Fruit fly (Drosophila melanogaster) whole organism, embryonic: ENCODE measurements around the gene CG12448.
A peak's percentile ranks its signal among the peaks of the same experiment; 100 is the strongest.

Source experiments
- Adf1 ChIP-seq: fragments of 200-800 bp; sonication (Bioruptor generic); IDR thresholded peaks from 2 replicates; pipeline ENCODE4 v1.3.6; 2022; ENCODE audit warnings: missing biosample characterization, missing genetic modification characterization
- CG10462 ChIP-seq: fragments of 200-800 bp; sonication (Bioruptor generic); optimal IDR thresholded peaks from 2 replicates; lab custom pipeline; 2016; ENCODE audit warnings: missing biosample characterization, missing genetic modification characterization
- CG12299 ChIP-seq: fragments of 200-800 bp; sonication (Bioruptor generic); optimal IDR thresholded peaks from 2 replicates; lab custom pipeline; 2018; ENCODE audit warnings: missing biosample characterization, mild to moderate bottlenecking, missing genetic modification characterization
- CG12659 ChIP-seq: fragments of 200-800 bp; sonication (Bioruptor generic); optimal IDR thresholded peaks from 3 replicates; lab custom pipeline; 2017; ENCODE audit warnings: mild to moderate bottlenecking, missing biosample characterization, missing genetic modification reagents, missing genetic modification characterization
- CG15011 ChIP-seq: fragments of 200-800 bp; sonication (Bioruptor generic); optimal IDR thresholded peaks from 3 replicates; lab custom pipeline; 2018; ENCODE audit warnings: missing biosample characterization, mild to moderate bottlenecking, missing genetic modification characterization
- CG15601 ChIP-seq: fragments of 200-800 bp; sonication (Bioruptor generic); optimal IDR thresholded peaks from 3 replicates; lab custom pipeline; 2019; ENCODE audit warnings: missing biosample characterization, mild to moderate bottlenecking, missing genetic modification characterization, moderate library complexity
- CG18599 ChIP-seq: fragments of 200-800 bp; sonication (Bioruptor generic); optimal IDR thresholded peaks from 3 replicates; lab custom pipeline; 2017; ENCODE audit warnings: missing biosample characterization, missing genetic modification characterization, mild to moderate bottlenecking, moderate library complexity, missing genetic modification reagents
- CG2129 ChIP-seq: fragments of 200-800 bp; sonication (Bioruptor generic); IDR thresholded peaks from 2 replicates; pipeline ENCODE4 v1.3.6; 2022; ENCODE audit warnings: missing biosample characterization, missing genetic modification characterization; ENCODE audit not compliant: partially characterized antibody
- CG30403 ChIP-seq: fragments of 200-800 bp; sonication (Bioruptor generic); optimal IDR thresholded peaks from 3 replicates; lab custom pipeline; 2016; ENCODE audit warnings: missing biosample characterization, missing genetic modification characterization
- CG30431 ChIP-seq: fragments of 200-800 bp; sonication (Bioruptor generic); optimal IDR thresholded peaks from 2 replicates; lab custom pipeline; 2017; ENCODE audit warnings: missing biosample characterization, missing genetic modification characterization
- CG3281 ChIP-seq: fragments of 200-800 bp; sonication (Bioruptor generic); optimal IDR thresholded peaks from 3 replicates; lab custom pipeline; 2017; ENCODE audit warnings: missing biosample characterization, mild to moderate bottlenecking, missing genetic modification characterization
- CG42726 ChIP-seq: fragments of 200-800 bp; sonication (Bioruptor generic); IDR thresholded peaks from 2 replicates; pipeline ENCODE4 v1.3.6; 2022; ENCODE audit warnings: missing biosample characterization, missing genetic modification characterization; ENCODE audit not compliant: partially characterized antibody
- CTCF ChIP-seq: fragments of 200-800 bp; sonication (Bioruptor generic); optimal IDR thresholded peaks from 2 replicates; lab custom pipeline; 2017; ENCODE audit warnings: missing biosample characterization, mild to moderate bottlenecking, missing genetic modification characterization, moderate library complexity
- CkIIα-i1 ChIP-seq: fragments of 200-800 bp; sonication (Bioruptor generic); IDR thresholded peaks from 2 replicates; pipeline ENCODE4 v1.3.6; 2022; ENCODE audit warnings: missing biosample characterization, missing genetic modification characterization
- D ChIP-seq, 2 experiments: fragments of 200-800 bp in 1 of 2; fragments of >200 bp in 1 of 2; sonication (Bioruptor generic) in 1 of 2; optimal IDR thresholded peaks; 2 replicates in 1 of 2; 3 replicates in 1 of 2; lab custom pipeline; 2017; ENCODE audit warnings: mild to moderate bottlenecking in 1 of 2, missing biosample characterization in 1 of 2, missing genetic modification characterization in 1 of 2, missing genetic modification reagents in 1 of 2
- Dad ChIP-seq: fragments of 200-800 bp; sonication (Bioruptor generic); optimal IDR thresholded peaks from 3 replicates; lab custom pipeline; 2016; ENCODE audit warnings: missing biosample characterization, missing genetic modification characterization
- Dfd ChIP-seq, 2 experiments: fragments of >200 bp; optimal IDR thresholded peaks; 2 replicates each; lab custom pipeline; 2017; ENCODE audit warnings: missing biosample characterization in 2 of 2, missing genetic modification characterization in 2 of 2
- Drgx ChIP-seq: fragments of 200-800 bp; sonication (Bioruptor generic); IDR thresholded peaks from 2 replicates; pipeline ENCODE4 v1.3.6; 2022; ENCODE audit warnings: missing biosample characterization, missing genetic modification characterization
- Eip74EF ChIP-seq, 2 experiments: fragments of 200-800 bp in 1 of 2; fragments of >200 bp in 1 of 2; sonication (Bioruptor generic) in 1 of 2; optimal IDR thresholded peaks; 2 replicates each; lab custom pipeline; 2017 to 2019; ENCODE audit warnings: missing biosample characterization in 2 of 2, missing genetic modification characterization in 2 of 2, mild to moderate bottlenecking in 1 of 2, moderate library complexity in 1 of 2
- Fer2 ChIP-seq: fragments of 200-800 bp; sonication (Bioruptor generic); optimal IDR thresholded peaks from 2 replicates; lab custom pipeline; 2018; ENCODE audit warnings: missing biosample characterization, mild to moderate bottlenecking, missing genetic modification characterization, moderate library complexity
- H15 ChIP-seq: fragments of 200-800 bp; sonication (Bioruptor generic); IDR thresholded peaks from 3 replicates; pipeline ENCODE4 v1.3.6; 2022; ENCODE audit warnings: missing biosample characterization, missing genetic modification characterization
- H2.0 ChIP-seq: fragments of 200-800 bp; sonication (Bioruptor generic); IDR thresholded peaks from 2 replicates; pipeline ENCODE4 v1.3.6; 2022; ENCODE audit warnings: missing biosample characterization, missing genetic modification characterization
- HLH54F ChIP-seq: fragments of 200-800 bp; sonication (Bioruptor generic); optimal IDR thresholded peaks from 3 replicates; lab custom pipeline; 2016; ENCODE audit warnings: missing biosample characterization, missing genetic modification characterization
- Hand ChIP-seq: fragments of 200-800 bp; sonication (Bioruptor generic); optimal IDR thresholded peaks from 2 replicates; lab custom pipeline; 2017; ENCODE audit warnings: mild to moderate bottlenecking, missing biosample characterization, missing genetic modification reagents, missing genetic modification characterization
- Mad ChIP-seq: fragments of 200-800 bp; sonication (Bioruptor generic); optimal IDR thresholded peaks from 2 replicates; lab custom pipeline; 2016; ENCODE audit warnings: missing biosample characterization, missing genetic modification characterization
- Sry-β ChIP-seq: fragments of 200-800 bp; sonication (Bioruptor generic); optimal IDR thresholded peaks from 2 replicates; lab custom pipeline; 2018; ENCODE audit warnings: missing biosample characterization, mild to moderate bottlenecking, missing genetic modification characterization, moderate library complexity
- Stat92E ChIP-seq, 3 experiments: fragments of >200 bp in 2 of 3; fragments of 200-800 bp in 1 of 3; sonication (Bioruptor generic) in 1 of 3; optimal IDR thresholded peaks; 2 replicates each; lab custom pipeline; 2017 to 2019; ENCODE audit warnings: missing biosample characterization in 3 of 3, missing genetic modification characterization in 3 of 3, mild to moderate bottlenecking in 1 of 3, moderate library complexity in 1 of 3
- Taf1 ChIP-seq: fragments of 200-800 bp; sonication (Bioruptor generic); IDR thresholded peaks from 2 replicates; pipeline ENCODE4 v1.3.6; 2022; ENCODE audit warnings: missing biosample characterization, missing genetic modification characterization
- Tbp ChIP-seq: fragments of >200 bp; optimal IDR thresholded peaks from 2 replicates; lab custom pipeline; 2018; ENCODE audit warnings: missing biosample characterization, missing genetic modification characterization
- abd-A ChIP-seq: fragments of 200-800 bp; sonication (Bioruptor generic); optimal IDR thresholded peaks from 3 replicates; lab custom pipeline; 2019; ENCODE audit warnings: missing biosample characterization, mild to moderate bottlenecking, missing genetic modification characterization, moderate library complexity
- aop ChIP-seq: fragments of 200-800 bp; sonication (Bioruptor generic); IDR thresholded peaks from 2 replicates; pipeline ENCODE4 v1.3.6; 2022; ENCODE audit warnings: missing biosample characterization, missing genetic modification characterization
- ash1 ChIP-seq: fragments of 200-800 bp; sonication (Bioruptor generic); optimal IDR thresholded peaks from 2 replicates; lab custom pipeline; 2018; ENCODE audit warnings: missing biosample characterization, mild to moderate bottlenecking, missing genetic modification characterization
- bab2 ChIP-seq: fragments of 200-800 bp; sonication (Bioruptor generic); optimal IDR thresholded peaks from 2 replicates; lab custom pipeline; 2016; ENCODE audit warnings: missing biosample characterization, missing genetic modification characterization
- chif ChIP-seq, 2 experiments: fragments of 200-800 bp; sonication (Bioruptor generic); optimal IDR thresholded peaks; 3 replicates each; lab custom pipeline; 2016; ENCODE audit warnings: missing biosample characterization in 2 of 2, missing genetic modification characterization in 2 of 2
- ci ChIP-seq: fragments of 200-800 bp; sonication (Bioruptor generic); IDR thresholded peaks from 3 replicates; pipeline ENCODE4 v1.3.6; 2022; ENCODE audit warnings: missing biosample characterization, missing genetic modification characterization
- fd96Cb ChIP-seq: fragments of 200-800 bp; sonication (Bioruptor generic); optimal IDR thresholded peaks from 2 replicates; lab custom pipeline; 2018; ENCODE audit warnings: missing biosample characterization, mild to moderate bottlenecking, missing genetic modification characterization, moderate library complexity
- grau ChIP-seq: fragments of 200-800 bp; optimal IDR thresholded peaks from 3 replicates; lab custom pipeline; 2019; ENCODE audit warnings: missing biosample characterization, mild to moderate bottlenecking, missing genetic modification characterization, moderate library complexity
- gt ChIP-seq: fragments of 200-800 bp; sonication (Bioruptor generic); IDR thresholded peaks from 2 replicates; pipeline ENCODE4 v1.3.6; 2022; ENCODE audit warnings: missing biosample characterization, missing genetic modification characterization
- nerfin-1 ChIP-seq: fragments of 200-800 bp; sonication (Bioruptor generic); optimal IDR thresholded peaks from 3 replicates; lab custom pipeline; 2019; ENCODE audit warnings: missing biosample characterization, mild to moderate bottlenecking, missing genetic modification characterization, moderate library complexity
- oc ChIP-seq: fragments of 200-800 bp; sonication (Bioruptor generic); optimal IDR thresholded peaks from 2 replicates; lab custom pipeline; 2018; ENCODE audit warnings: missing biosample characterization, mild to moderate bottlenecking, missing genetic modification characterization, moderate library complexity
- pita ChIP-seq: fragments of 200-800 bp; sonication (Bioruptor generic); optimal IDR thresholded peaks from 2 replicates; lab custom pipeline; 2017; ENCODE audit warnings: missing biosample characterization, mild to moderate bottlenecking, missing genetic modification characterization
- sc ChIP-seq, 3 experiments: fragments of >200 bp in 2 of 3; fragments of 200-800 bp in 1 of 3; sonication (Bioruptor generic) in 1 of 3; optimal IDR thresholded peaks; 2 replicates in 2 of 3; 3 replicates in 1 of 3; lab custom pipeline; 2017; ENCODE audit warnings: mild to moderate bottlenecking in 1 of 3, missing biosample characterization in 1 of 3, missing genetic modification characterization in 1 of 3, missing genetic modification reagents in 1 of 3
- sqz ChIP-seq: fragments of 200-800 bp; sonication (Bioruptor generic); optimal IDR thresholded peaks from 3 replicates; lab custom pipeline; 2018; ENCODE audit warnings: missing biosample characterization, mild to moderate bottlenecking, missing genetic modification characterization
- ssp ChIP-seq: fragments of 200-800 bp; sonication (Bioruptor generic); IDR thresholded peaks from 2 replicates; pipeline ENCODE4 v1.3.6; 2022; ENCODE audit warnings: missing biosample characterization, missing genetic modification characterization
- tgo ChIP-seq: fragments of 200-800 bp; sonication (Bioruptor generic); IDR thresholded peaks from 3 replicates; pipeline ENCODE4 v1.3.6; 2022; ENCODE audit warnings: missing biosample characterization, missing genetic modification characterization
- trem ChIP-seq: fragments of 200-800 bp; optimal IDR thresholded peaks from 3 replicates; lab custom pipeline; 2019; ENCODE audit warnings: missing biosample characterization, mild to moderate bottlenecking, missing genetic modification characterization, moderate library complexity
- yki ChIP-seq: fragments of >200 bp; optimal IDR thresholded peaks from 3 replicates; lab custom pipeline; 2018

CG12448 gene

DNA sequence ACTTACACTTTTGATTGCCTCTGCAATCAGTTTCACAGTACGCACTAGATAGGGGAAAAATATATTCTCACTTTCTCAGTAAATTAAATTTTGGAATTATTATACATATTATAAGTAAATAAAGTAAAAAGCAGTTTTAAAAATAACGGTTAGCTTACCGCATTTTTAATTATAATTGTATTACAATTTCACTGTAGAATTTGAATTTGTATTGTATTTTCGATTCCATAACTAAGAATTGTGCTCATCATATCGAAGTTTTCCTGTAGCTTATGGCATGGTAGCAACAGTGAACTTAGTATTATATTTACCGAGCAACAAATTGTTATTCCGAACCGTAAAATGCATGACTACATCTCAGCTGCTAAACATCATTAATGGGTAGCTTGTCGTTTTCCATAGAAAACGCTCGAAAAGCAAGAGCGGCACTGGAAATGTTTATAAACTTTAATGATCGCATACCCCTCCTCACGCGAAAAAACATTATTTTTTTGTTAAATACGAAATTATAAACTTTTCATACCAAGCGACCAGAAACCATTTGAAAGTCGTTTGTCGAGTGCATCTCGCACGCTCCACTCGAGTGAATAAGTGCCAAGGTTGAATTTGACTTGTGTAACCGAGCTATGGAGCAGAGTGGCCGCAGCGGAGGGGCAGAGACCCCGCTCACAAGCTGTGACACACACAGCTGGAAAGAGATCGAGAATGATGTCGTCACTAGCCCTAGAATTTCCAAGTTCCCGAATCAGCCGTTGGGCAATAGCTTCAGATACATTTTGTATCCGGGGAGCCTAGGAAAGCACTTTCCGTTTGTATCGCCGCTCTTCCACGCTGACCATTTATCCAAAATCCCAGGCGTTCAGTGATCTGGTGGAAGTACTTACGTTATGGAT, 29.0 kb upstream of the CG12448 start (continued):
- TF ChIP-seq CG42726 (GFP tag; lab: Robert Waterston, UW) (no peak), ssp (GFP tag; lab: Robert Waterston, UW) (peak; percentile 83), CG3281 (GFP tag; lab: Kevin White, UChicago) (peak; percentile 91), CG2129 (GFP tag; lab: Robert Waterston, UW) (no peak), pita (GFP tag; lab: Kevin White, UChicago) (no peak), nerfin-1 (tag; lab: Kevin White, UChicago) (peak; percentile 89), yki (lab: Kevin White, UChicago) (no peak), gt (GFP tag; lab: Robert Waterston, UW) (0 out of 2 replicates have a peak, but pooled peaks have one; percentile 10), CTCF (GFP tag; lab: Kevin White, UChicago) (peak; percentile 33), CG18599 (GFP tag; lab: Kevin White, UChicago) (peak; percentile 91), fd96Cb (tag; lab: Kevin White, UChicago) (peak; percentile 93), CG15011 (GFP tag; lab: Kevin White, UChicago) (peak; percentile 84), Dfd (GFP tag; optimal IDR thresholded peaks at IDR 0.05; lab: Kevin White, UChicago) (no peak), Drgx (GFP tag; lab: Robert Waterston, UW) (peak; percentile 83), Dad (peak; percentile 16), ci (GFP tag; lab: Robert Waterston, UW) (peak; percentile 92), abd-A (peak; percentile 81), ash1 (GFP tag; lab: Kevin White, UChicago) (no peak), grau (tag; lab: Kevin White, UChicago) (peak; percentile 100), Taf1 (GFP tag; lab: Robert Waterston, UW) (peak; percentile 87), D (optimal IDR thresholded peaks at IDR 0.05; lab: Kevin White, UChicago) (no peak), D (GFP tag; optimal IDR thresholded peaks at IDR 0.05; lab: Kevin White, UChicago) (peak; percentile 86), Tbp (GFP tag; lab: Kevin White, UChicago) (no peak), Fer2 (tag; lab: Kevin White, UChicago) (peak; percentile 93), Adf1 (GFP tag; lab: Robert Waterston, UW) (no peak; the same call in 1 of the 2 replicates), Sry-β (GFP tag; lab: Kevin White, UChicago) (no peak), sc (optimal IDR thresholded peaks at IDR 0.05; lab: Kevin White, UChicago) (no peak), sc (GFP tag; optimal IDR thresholded peaks at IDR 0.05; lab: Kevin White, UChicago) (peak; percentile 78), sqz (peak; percentile 69), CkIIα-i1 (GFP tag; lab: Robert Waterston, UW) (no peak), aop (0 out of 2 replicates have a peak, but pooled peaks have one; percentile 41), HLH54F (GFP tag; lab: Kevin White, UChicago) (no peak), CG15601 (tag; lab: Kevin White, UChicago) (peak; percentile 96), CG30403 (GFP tag; lab: Kevin White, UChicago) (peak; percentile 96), CG12659 (GFP tag; lab: Kevin White, UChicago) (peak; percentile 98), chif (GFP tag; optimal IDR thresholded peaks at IDR 0.05; lab: Kevin White, UChicago) (peak in 1 of 2 experiments; percentile 70), Hand (peak; percentile 85), trem (tag; lab: Kevin White, UChicago) (peak; percentile 76), H2.0 (GFP tag; lab: Robert Waterston, UW) (peak; percentile 93), tgo (peak; percentile 94), Stat92E (GFP tag; optimal IDR thresholded peaks at IDR 0.05; lab: Kevin White, UChicago) (peak in 2 of 3 experiments; percentile 52 to 61), CG30431 (GFP tag; lab: Kevin White, UChicago) (peak; percentile 87), oc (tag; lab: Kevin White, UChicago) (peak; percentile 97), H15 (GFP tag; lab: Robert Waterston, UW) (peak; percentile 68; the same call in 1 of the 3 replicates), bab2 (peak; percentile 28), CG10462 (GFP tag; lab: Kevin White, UChicago) (peak; percentile 93), Mad (GFP tag; lab: Kevin White, UChicago) (peak; percentile 20), Eip74EF (GFP tag; optimal IDR thresholded peaks at IDR 0.05; lab: Kevin White, UChicago) (peak in 1 of 2 experiments; percentile 56), CG12299 (tag; lab: Kevin White, UChicago) (peak; percentile 95)
